Worm (Caenorhabditis elegans): Measurements from ENCODE around the gene fbxb-107.

- TF ChIP-seq snpc-4 (tag; optimal IDR thresholded peaks at IDR 0.05): no peak
- TF ChIP-seq nhr-237 (tag; optimal IDR thresholded peaks at IDR 0.05): no peak
- no peak for TF ChIP-seq R02D3.7 (tag; optimal IDR thresholded peaks at IDR 0.05)
- no peak for TF ChIP-seq nhr-77 (tag; optimal IDR thresholded peaks at IDR 0.05)
- TF ChIP-seq elt-3 (tag; optimal IDR thresholded peaks at IDR 0.05): no peak
- no peak for TF ChIP-seq unc-62 (GFP tag; optimal IDR thresholded peaks at IDR 0.05)
- no peak for TF ChIP-seq lin-39 (tag; optimal IDR thresholded peaks at IDR 0.05)
- TF ChIP-seq fos-1 (tag; optimal IDR thresholded peaks at IDR 0.05): no peak
- no peak for TF ChIP-seq blmp-1 (tag; optimal IDR thresholded peaks at IDR 0.05; ENCODE audit: insufficient read depth)
- TF ChIP-seq zag-1 (tag; optimal IDR thresholded peaks at IDR 0.05): no peak
- TF ChIP-seq dmd-4 (tag; optimal IDR thresholded peaks at IDR 0.05): no peak
These were observed 17.2 kb upstream of the fbxb-107 start for ce11 chrII:2741405-2741804.
